Worm (Caenorhabditis elegans) whole organism, L1 larva: ENCODE results near the gene thn-5.
A peak's percentile ranks its signal among the peaks of the same experiment; 100 is the strongest.
"Not testable (repeated sequence)": the region's sequence is repeated elsewhere in the genome, so short reads cannot be mapped to it uniquely, and the experiment has no call there.

Experiments
- C04F5.9 ChIP-seq: sonication (generic microtip); optimal IDR thresholded peaks from 2 replicates; lab custom pipeline; 2016; ENCODE audit warnings: missing genetic modification characterization, missing compliant biosample characterization
- Y116A8C.19 ChIP-seq: sonication (generic microtip); optimal IDR thresholded peaks from 2 replicates; lab custom pipeline; 2016; ENCODE audit warnings: missing compliant biosample characterization, missing genetic modification characterization, borderline replicate concordance
- aha-1 ChIP-seq: fragments of 150-350 bp; optimal IDR thresholded peaks from 2 replicates; lab custom pipeline; 2014; ENCODE audit warnings: missing biosample characterization, missing genetic modification characterization
- aly-2 ChIP-seq: fragments of 150-350 bp; optimal IDR thresholded peaks from 2 replicates; lab custom pipeline; 2014; ENCODE audit warnings: missing biosample characterization, missing genetic modification characterization
- ama-1 ChIP-seq: fragments of 150-350 bp; optimal IDR thresholded peaks from 2 replicates; lab custom pipeline; 2014
- blmp-1 ChIP-seq: fragments of 150-350 bp; optimal IDR thresholded peaks from 2 replicates; lab custom pipeline; 2014; ENCODE audit warnings: missing biosample characterization, missing genetic modification characterization
- ceh-8 ChIP-seq: fragments of 200-800 bp; sonication (Bioruptor generic); optimal IDR thresholded peaks from 2 replicates; lab custom pipeline; 2018; ENCODE audit warnings: mild to moderate bottlenecking, missing genetic modification characterization, moderate library complexity, missing compliant biosample characterization
- ceh-88 ChIP-seq: fragments of 200-800 bp; sonication (Bioruptor generic); IDR thresholded peaks from 2 replicates; pipeline ENCODE4 v1.3.6; 2022; ENCODE audit warnings: missing genetic modification characterization, missing compliant biosample characterization
- dpl-1 ChIP-seq, 3 experiments: fragments of 150-350 bp in 2 of 3; sonication (generic microtip) in 1 of 3; optimal IDR thresholded peaks; 2 replicates each; lab custom pipeline; 2014 to 2017; ENCODE audit warnings: missing biosample characterization in 3 of 3, missing genetic modification characterization in 3 of 3, missing genetic modification reagents in 3 of 3
- dsc-1 ChIP-seq: sonication (generic microtip); optimal IDR thresholded peaks from 2 replicates; lab custom pipeline; 2016; ENCODE audit warnings: mild to moderate bottlenecking, missing genetic modification characterization, missing compliant biosample characterization
- efl-1 ChIP-seq, 4 experiments: fragments of 150-350 bp; optimal IDR thresholded peaks in 3 of 4; peaks in 1 of 4; 1 replicate in 1 of 4; 2 replicates in 3 of 4; lab custom pipeline; 2014; ENCODE audit warnings: missing biosample characterization in 2 of 4, missing genetic modification characterization in 2 of 4, missing genetic modification reagents in 2 of 4
- elt-3 ChIP-seq, 6 experiments: fragments of 150-350 bp in 1 of 6; sonication (generic microtip); optimal IDR thresholded peaks; 2 replicates each; lab custom pipeline; 2017 to 2018; ENCODE audit warnings: missing biosample characterization in 6 of 6, missing genetic modification characterization in 6 of 6, inconsistent platforms in 1 of 6
- ets-5 ChIP-seq: fragments of 200-800 bp; sonication (Bioruptor generic); IDR thresholded peaks from 2 replicates; pipeline ENCODE4 v1.3.6; 2022; ENCODE audit warnings: missing genetic modification characterization, missing compliant biosample characterization
- fkh-4 ChIP-seq: sonication (generic microtip); optimal IDR thresholded peaks from 2 replicates; lab custom pipeline; 2016; ENCODE audit warnings: missing compliant biosample characterization, missing genetic modification characterization, borderline replicate concordance
- hlh-4 ChIP-seq: sonication (generic microtip); optimal IDR thresholded peaks from 2 replicates; lab custom pipeline; 2016; ENCODE audit warnings: mild to moderate bottlenecking, missing genetic modification characterization, missing compliant biosample characterization
- irx-1 ChIP-seq: sonication (generic microtip); optimal IDR thresholded peaks from 2 replicates; lab custom pipeline; 2016; ENCODE audit warnings: missing genetic modification characterization, missing compliant biosample characterization
- lin-13 ChIP-seq: fragments of 150-350 bp; optimal IDR thresholded peaks from 2 replicates; lab custom pipeline; 2014; ENCODE audit warnings: missing biosample characterization, missing genetic modification reagents, missing genetic modification characterization
- lin-14 ChIP-seq: fragments of 200-800 bp; sonication (Bioruptor generic); optimal IDR thresholded peaks from 2 replicates; lab custom pipeline; 2018; ENCODE audit warnings: mild to moderate bottlenecking, missing genetic modification characterization, moderate library complexity, missing compliant biosample characterization
- lsy-2 ChIP-seq, 2 experiments: fragments of 150-350 bp; optimal IDR thresholded peaks; 2 replicates each; lab custom pipeline; 2014; ENCODE audit warnings: missing biosample characterization in 2 of 2, missing genetic modification characterization in 2 of 2
- mab-9 ChIP-seq: fragments of 200-800 bp; sonication (Bioruptor generic); IDR thresholded peaks from 2 replicates; pipeline ENCODE4 v1.3.6; 2022; ENCODE audit warnings: missing genetic modification reagents, missing genetic modification characterization, missing compliant biosample characterization
- mep-1 ChIP-seq: fragments of 150-350 bp; optimal IDR thresholded peaks from 2 replicates; lab custom pipeline; 2014; ENCODE audit warnings: missing biosample characterization, missing genetic modification characterization
- nhr-11 ChIP-seq: fragments of 150-350 bp; optimal IDR thresholded peaks from 2 replicates; lab custom pipeline; 2014; ENCODE audit warnings: missing biosample characterization, missing genetic modification characterization
- nhr-71 ChIP-seq: sonication (generic microtip); optimal IDR thresholded peaks from 2 replicates; lab custom pipeline; 2016; ENCODE audit warnings: mild to moderate bottlenecking, missing genetic modification characterization, moderate library complexity, missing compliant biosample characterization
- nhr-77 ChIP-seq: fragments of 150-350 bp; optimal IDR thresholded peaks from 2 replicates; lab custom pipeline; 2014; ENCODE audit warnings: missing biosample characterization, missing genetic modification characterization
- nhr-85 ChIP-seq: sonication (generic microtip); peaks from one replicate; lab custom pipeline; 2016; ENCODE audit warnings: missing genetic modification characterization, inconsistent platforms, missing compliant biosample characterization
- pqm-1 ChIP-seq: sonication (generic microtip); optimal IDR thresholded peaks from 3 replicates; lab custom pipeline; 2017; ENCODE audit warnings: missing biosample characterization, missing genetic modification characterization
- skn-1 ChIP-seq: fragments of 150-350 bp; optimal IDR thresholded peaks from 2 replicates; lab custom pipeline; 2014; ENCODE audit warnings: missing biosample characterization, missing genetic modification characterization
- snpc-4 ChIP-seq: fragments of 150-350 bp; optimal IDR thresholded peaks from 2 replicates; lab custom pipeline; 2014; ENCODE audit warnings: missing biosample characterization, missing genetic modification characterization
- unc-30 ChIP-seq: sonication (generic microtip); optimal IDR thresholded peaks from 2 replicates; lab custom pipeline; 2017; ENCODE audit warnings: missing biosample characterization, missing genetic modification characterization
- unc-86 ChIP-seq: sonication (generic microtip); optimal IDR thresholded peaks from 2 replicates; lab custom pipeline; 2016; ENCODE audit warnings: missing genetic modification characterization, missing compliant biosample characterization
- xbp-1 ChIP-seq: sonication (generic microtip); optimal IDR thresholded peaks from 2 replicates; lab custom pipeline; 2016; ENCODE audit warnings: missing genetic modification characterization, missing compliant biosample characterization
- zag-1 ChIP-seq: fragments of 150-350 bp; optimal IDR thresholded peaks from 2 replicates; lab custom pipeline; 2014; ENCODE audit warnings: missing biosample characterization, missing genetic modification characterization
- zip-4 ChIP-seq: fragments of 200-800 bp; sonication (Bioruptor generic); optimal IDR thresholded peaks from 2 replicates; lab custom pipeline; 2018; ENCODE audit warnings: mild to moderate bottlenecking, missing genetic modification characterization, moderate library complexity, missing compliant biosample characterization

The thn-5 gene

ce11 chrIV:5216349-5216748 is 14.3 kb upstream of the thn-5 start:
- TF ChIP-seq lin-14 (GFP tag; lab: Kevin White, UChicago) (peak; percentile 33), Y116A8C.19 (tag; lab: Kevin White, UChicago) (no peak), blmp-1 (tag; lab: Kevin White, UChicago) (peak; percentile 48), nhr-77 (tag; lab: Kevin White, UChicago) (no peak), mab-9 (no peak), elt-3 (tag; optimal IDR thresholded peaks at IDR 0.05; lab: Kevin White, UChicago) (peak in 2 of 6 experiments; percentile 17 to 22)

DNA sequence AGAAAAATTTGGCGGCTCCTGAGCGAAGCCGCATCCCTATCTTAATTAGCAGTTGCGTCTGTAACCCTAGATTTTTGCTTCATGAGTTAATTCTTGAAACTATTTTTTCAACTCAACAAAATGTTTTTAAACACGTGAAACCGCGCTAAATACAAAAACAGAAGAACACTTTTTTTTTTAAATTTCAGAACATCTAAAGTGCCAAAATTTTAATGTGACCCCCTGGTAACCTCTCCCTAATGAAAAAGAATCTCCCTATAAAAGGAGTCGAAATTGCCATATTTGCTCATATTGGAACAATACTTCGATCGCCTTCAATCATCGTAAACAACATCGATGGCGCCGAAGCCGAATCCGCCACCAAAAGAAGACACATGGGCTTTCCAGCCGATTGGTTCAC is 12.1 kb upstream of the thn-5 start, which contains the start of gene nsph-4.2:
Gene nsph-4.2 (plus strand): TSS at position 301 of the 400 bp plus-strand sequence.
- not testable (repeated sequence) for TF ChIP-seq snpc-4 (tag; lab: Kevin White, UChicago); ceh-8 (GFP tag; lab: Kevin White, UChicago); unc-86 (tag; lab: Kevin White, UChicago)
- TF ChIP-seq, all 84 proteins: peak for 0; not testable (repeated sequence) for 84

DNA sequence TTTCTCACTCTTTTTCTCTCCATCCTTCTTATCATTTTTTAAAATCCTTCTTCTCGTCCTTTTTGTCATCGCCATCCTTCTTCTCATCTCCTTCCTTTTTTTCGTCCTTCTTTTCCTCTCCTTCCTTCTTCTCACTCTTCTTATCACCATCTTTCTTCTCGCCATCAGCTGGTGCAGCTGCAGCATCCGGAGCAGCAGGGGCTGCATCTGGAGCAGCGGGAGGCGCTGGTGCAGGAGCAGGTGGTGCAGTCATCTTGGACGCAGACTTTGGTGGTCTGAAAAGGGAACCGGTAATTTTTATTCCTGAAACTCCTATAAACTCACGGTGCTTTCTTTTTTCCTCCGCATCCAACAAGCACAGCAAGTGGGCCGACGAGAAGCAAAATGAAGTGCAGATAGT is 8.9 kb upstream of the thn-5 start:
- TF ChIP-seq nhr-85 (tag; lab: Kevin White, UChicago) (no peak), Y116A8C.19 (tag; lab: Kevin White, UChicago) (no peak), zag-1 (tag; lab: Kevin White, UChicago) (no peak), pqm-1 (no peak), lin-14 (GFP tag; lab: Kevin White, UChicago) (no peak), efl-1 (optimal IDR thresholded peaks at IDR 0.05; lab: Kevin White, UChicago) (no peak), efl-1 (GFP tag; optimal IDR thresholded peaks at IDR 0.05 in 1 of 2; lab: Kevin White, UChicago) (no peak), nhr-71 (tag; lab: Kevin White, UChicago) (no peak), irx-1 (tag; lab: Kevin White, UChicago) (no peak), unc-86 (tag; lab: Kevin White, UChicago) (no peak), aly-2 (tag; lab: Kevin White, UChicago) (no peak)

- no peak for TF ChIP-seq nhr-11 (tag; lab: Kevin White, UChicago)
- no peak for TF ChIP-seq dpl-1 (GFP tag; optimal IDR thresholded peaks at IDR 0.05; lab: Kevin White, UChicago)
- no peak for TF ChIP-seq mep-1
- TF ChIP-seq mab-9: no peak
- no peak for TF ChIP-seq ceh-88
- no peak for TF ChIP-seq snpc-4 (tag; lab: Kevin White, UChicago)
- no peak for TF ChIP-seq ets-5 (GFP tag; lab: Robert Waterston, UW)
- TF ChIP-seq C04F5.9: no peak
- no peak for TF ChIP-seq unc-30 (tag; lab: Kevin White, UChicago)
- no peak for TF ChIP-seq lin-13 (GFP tag; lab: Kevin White, UChicago)
- no peak for TF ChIP-seq hlh-4
- TF ChIP-seq aha-1 (tag; lab: Kevin White, UChicago): no peak
- no peak for TF ChIP-seq ama-1 (lab: Kevin White, UChicago)
- no peak for TF ChIP-seq dsc-1 (tag; lab: Kevin White, UChicago)
- no peak for TF ChIP-seq lsy-2 (tag; optimal IDR thresholded peaks at IDR 0.05; lab: Kevin White, UChicago)
- no peak for TF ChIP-seq fkh-4 (tag; lab: Kevin White, UChicago)
- no peak for TF ChIP-seq unc-86 (tag; lab: Kevin White, UChicago)
- TF ChIP-seq skn-1 (tag; lab: Kevin White, UChicago): no peak
- TF ChIP-seq xbp-1 (tag; lab: Kevin White, UChicago): no peak
- no peak for TF ChIP-seq irx-1 (tag; lab: Kevin White, UChicago)
These were observed 6.4 kb upstream of the thn-5 start, which contains the start of gene Y59E9AL.8 for ce11 chrIV:5224238-5224637. TSS of gene Y59E9AL.8 (minus strand) at chrIV:5224338.

DNA sequence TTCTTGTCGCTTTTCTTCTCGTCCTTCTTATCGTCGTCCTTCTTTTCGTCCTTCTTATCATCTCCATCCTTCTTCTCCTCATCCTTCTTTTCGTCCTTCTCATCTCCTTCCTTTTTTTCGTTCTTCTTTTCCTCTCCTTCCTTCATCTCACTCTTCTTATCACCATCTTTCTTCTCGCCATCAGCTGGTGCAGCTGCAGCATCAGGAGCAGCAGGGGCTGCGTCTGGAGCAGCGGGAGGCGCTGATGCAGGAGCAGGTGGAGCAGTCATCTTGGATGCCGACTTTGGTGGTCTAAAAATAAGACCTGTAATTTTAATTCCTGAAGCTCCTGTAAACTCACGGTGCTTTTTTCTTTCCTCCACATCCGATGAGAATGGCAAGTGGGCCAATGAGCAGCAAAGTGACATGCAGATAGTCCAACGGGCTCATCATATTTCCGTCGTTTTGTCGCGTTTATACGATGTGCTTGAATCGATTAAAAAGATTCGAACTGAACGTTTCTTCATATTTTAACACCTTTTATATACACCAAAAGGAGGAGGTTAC is 5.3 kb upstream of the thn-5 start, which contains the start of gene cylc-1:
Gene cylc-1 (minus strand): TSS at position 496 of the 546 bp plus-strand sequence.
- TF ChIP-seq zip-4 (GFP tag; lab: Kevin White, UChicago); nhr-11 (tag; lab: Kevin White, UChicago); ama-1 (lab: Kevin White, UChicago): not testable (repeated sequence)
